Worm (Caenorhabditis elegans): ENCODE results near the gene nfyc-1.

nfyc-1 gene

ce11 chrII:69354-69753 lies 25.6 kb downstream of the nfyc-1 start, which contains the start of gene egl-26:
egl-26 (plus strand) TSS chrII:69654.
- TF ChIP-seq ama-1 (optimal IDR thresholded peaks at IDR 0.05) = no peak
- TF ChIP-seq hlh-15 (tag; optimal IDR thresholded peaks at IDR 0.05) = no peak
- TF ChIP-seq hlh-30 (tag; optimal IDR thresholded peaks at IDR 0.05; ENCODE audit: insufficient read depth) = no peak
- no peak for TF ChIP-seq elt-4 (tag; optimal IDR thresholded peaks at IDR 0.05)
- TF ChIP-seq C38D4.7 (GFP tag; optimal IDR thresholded peaks at IDR 0.05) = no peak
- no peak for TF ChIP-seq ceh-2 (tag; optimal IDR thresholded peaks at IDR 0.05)
- TF ChIP-seq unc-42 (tag; optimal IDR thresholded peaks at IDR 0.05) = no peak
- no peak for TF ChIP-seq hlh-6 (tag; optimal IDR thresholded peaks at IDR 0.05)
- TF ChIP-seq ceh-9 (tag; optimal IDR thresholded peaks at IDR 0.05) = no peak
- TF ChIP-seq F13H6.1 (tag; optimal IDR thresholded peaks at IDR 0.05) = no peak
- no peak for TF ChIP-seq K09A11.1 (tag; optimal IDR thresholded peaks at IDR 0.05; ENCODE audit: insufficient read depth)

ce11 chrII:73329-73728 lies 29.6 kb downstream of the nfyc-1 start:
- TF ChIP-seq unc-42 (tag; optimal IDR thresholded peaks at IDR 0.05) (peak; percentile 97), hlh-8 (tag; optimal IDR thresholded peaks at IDR 0.05) (no peak), fkh-10 (GFP tag; optimal IDR thresholded peaks at IDR 0.05) (peak; percentile 11)

- TF ChIP-seq nhr-232 (tag; optimal IDR thresholded peaks at IDR 0.05) (no peak), tbx-7 (tag; optimal IDR thresholded peaks at IDR 0.05) (no peak), ceh-9 (tag; optimal IDR thresholded peaks at IDR 0.05) (no peak), T23F11.4 (GFP tag; optimal IDR thresholded peaks at IDR 0.05) (no peak), lim-6 (tag; optimal IDR thresholded peaks at IDR 0.05) (no peak), pqm-1 (tag; optimal IDR thresholded peaks at IDR 0.05) (no peak), F13H6.1 (tag; optimal IDR thresholded peaks at IDR 0.05) (no peak), ceh-19 (GFP tag; optimal IDR thresholded peaks at IDR 0.05) (no peak), ceh-6 (GFP tag; optimal IDR thresholded peaks at IDR 0.05) (no peak), unc-55 (GFP tag; optimal IDR thresholded peaks at IDR 0.05) (no peak), pag-3 (tag; optimal IDR thresholded peaks at IDR 0.05; ENCODE audit: borderline replicate concordance) (no peak), pat-9 (tag; optimal IDR thresholded peaks at IDR 0.05) (no peak), nfya-1 (tag; optimal IDR thresholded peaks at IDR 0.05) (no peak)
Measured at ce11 chrII:73892-74291, 30.2 kb downstream of the nfyc-1 start.

- TF ChIP-seq Y22D7AL.16 (tag; optimal IDR thresholded peaks at IDR 0.05) = no peak
- no peak for TF ChIP-seq ttx-3 (tag; optimal IDR thresholded peaks at IDR 0.05)
- no peak for TF ChIP-seq unc-3 (GFP tag; conservative IDR thresholded peaks at IDR 0.05)
- no peak for TF ChIP-seq unc-3 (tag; optimal IDR thresholded peaks at IDR 0.05)
- TF ChIP-seq pros-1 (tag; optimal IDR thresholded peaks at IDR 0.05) = no peak
- peak; percentile 51 for TF ChIP-seq ceh-34 (tag; optimal IDR thresholded peaks at IDR 0.05)
Measured at ce11 chrII:75831-76230, 32.1 kb downstream of the nfyc-1 start.

ce11 chrII:76662-77061 lies 33.0 kb downstream of the nfyc-1 start:
- TF ChIP-seq ceh-24 (tag; optimal IDR thresholded peaks at IDR 0.05) = no peak
- TF ChIP-seq odd-2 (tag; optimal IDR thresholded peaks at IDR 0.05) = no peak
- no peak for TF ChIP-seq sox-4 (tag; optimal IDR thresholded peaks at IDR 0.05)
- no peak for TF ChIP-seq unc-42 (tag; optimal IDR thresholded peaks at IDR 0.05)
- TF ChIP-seq ceh-6 (GFP tag; optimal IDR thresholded peaks at IDR 0.05) = no peak
- no peak for TF ChIP-seq Y22D7AL.16 (tag; optimal IDR thresholded peaks at IDR 0.05)
- no peak for TF ChIP-seq F13H6.1 (tag; optimal IDR thresholded peaks at IDR 0.05)
- TF ChIP-seq unc-3 (GFP tag; conservative IDR thresholded peaks at IDR 0.05) = no peak
- no peak for TF ChIP-seq unc-3 (tag; optimal IDR thresholded peaks at IDR 0.05)
- no peak for TF ChIP-seq madf-2 (tag; optimal IDR thresholded peaks at IDR 0.05)
- TF ChIP-seq K02D7.2 (tag; optimal IDR thresholded peaks at IDR 0.05) = no peak
- TF ChIP-seq pha-4 (tag; optimal IDR thresholded peaks at IDR 0.05) = no peak
- TF ChIP-seq K09A11.1 (tag; optimal IDR thresholded peaks at IDR 0.05; ENCODE audit: insufficient read depth) = no peak
- TF ChIP-seq elt-2 (tag; optimal IDR thresholded peaks at IDR 0.05) = no peak
- no peak for TF ChIP-seq ceh-9 (tag; optimal IDR thresholded peaks at IDR 0.05)
- no peak for TF ChIP-seq mec-3 (tag; optimal IDR thresholded peaks at IDR 0.05; ENCODE audit: borderline replicate concordance)
- TF ChIP-seq ceh-2 (tag; optimal IDR thresholded peaks at IDR 0.05) = no peak
- TF ChIP-seq ama-1 (optimal IDR thresholded peaks at IDR 0.05) = no peak
- TF ChIP-seq ceh-48 (tag; optimal IDR thresholded peaks at IDR 0.05) = no peak
- TF ChIP-seq pros-1 (tag; optimal IDR thresholded peaks at IDR 0.05) = no peak
- no peak for TF ChIP-seq ets-4 (tag; optimal IDR thresholded peaks at IDR 0.05)
